Worm (Caenorhabditis elegans) whole organism, L2 larva: ENCODE measurements around the gene C17H12.11.

Experiments
- C34F6.9 ChIP-seq: fragments of 150-350 bp; optimal IDR thresholded peaks from 2 replicates; lab custom pipeline; 2014; ENCODE audit warnings: missing biosample characterization, missing genetic modification characterization
- F13H6.1 ChIP-seq: sonication (generic microtip); optimal IDR thresholded peaks from 2 replicates; lab custom pipeline; 2016; ENCODE audit warnings: missing genetic modification characterization, missing compliant biosample characterization
- R02D3.7 ChIP-seq: fragments of 150-350 bp; optimal IDR thresholded peaks from 2 replicates; lab custom pipeline; 2014; ENCODE audit warnings: missing biosample characterization, missing genetic modification characterization
- Y55F3AM.14 ChIP-seq: fragments of 200-800 bp; sonication (Bioruptor generic); optimal IDR thresholded peaks from 2 replicates; lab custom pipeline; 2018; ENCODE audit warnings: mild to moderate bottlenecking, missing genetic modification characterization, missing compliant biosample characterization
- ZK546.5 ChIP-seq: sonication (generic microtip); optimal IDR thresholded peaks from 2 replicates; lab custom pipeline; 2017; ENCODE audit warnings: missing biosample characterization, missing genetic modification characterization
- alr-1 ChIP-seq: fragments of 150-350 bp; optimal IDR thresholded peaks from 2 replicates; lab custom pipeline; 2014; ENCODE audit warnings: missing biosample characterization, missing genetic modification characterization
- aly-2 ChIP-seq: fragments of 150-350 bp; optimal IDR thresholded peaks from 2 replicates; lab custom pipeline; 2014; ENCODE audit warnings: missing biosample characterization, missing genetic modification characterization
- ama-1 ChIP-seq: fragments of 150-350 bp; optimal IDR thresholded peaks from 2 replicates; lab custom pipeline; 2018; ENCODE audit warnings: inconsistent platforms
- blmp-1 ChIP-seq: sonication (generic microtip); optimal IDR thresholded peaks from 2 replicates; lab custom pipeline; 2017; ENCODE audit warnings: missing genetic modification characterization, mild to moderate bottlenecking, missing compliant biosample characterization, antibody characterized with exemption, moderate library complexity; ENCODE audit not compliant: insufficient read depth
- ceh-16 ChIP-seq: fragments of 150-350 bp; optimal IDR thresholded peaks from 2 replicates; lab custom pipeline; 2014; ENCODE audit warnings: missing biosample characterization, missing genetic modification characterization
- ceh-82 ChIP-seq: fragments of 150-350 bp; optimal IDR thresholded peaks from 2 replicates; lab custom pipeline; 2014; ENCODE audit warnings: missing biosample characterization, missing genetic modification characterization
- crh-2 ChIP-seq: sonication (generic microtip); optimal IDR thresholded peaks from 2 replicates; lab custom pipeline; 2017; ENCODE audit warnings: missing biosample characterization, missing genetic modification characterization
- dmd-4 ChIP-seq: sonication (generic microtip); optimal IDR thresholded peaks from 2 replicates; lab custom pipeline; 2017; ENCODE audit warnings: missing biosample characterization, missing genetic modification characterization
- elt-1 ChIP-seq: fragments of 150-350 bp; optimal IDR thresholded peaks from 2 replicates; lab custom pipeline; 2014; ENCODE audit warnings: missing biosample characterization, missing genetic modification characterization
- elt-3 ChIP-seq: sonication (generic microtip); optimal IDR thresholded peaks from 2 replicates; lab custom pipeline; 2017; ENCODE audit warnings: missing biosample characterization, missing genetic modification characterization
- fos-1 ChIP-seq: fragments of 150-350 bp; optimal IDR thresholded peaks from 2 replicates; lab custom pipeline; 2014; ENCODE audit warnings: missing biosample characterization, missing genetic modification characterization
- lin-11 ChIP-seq: fragments of 150-350 bp; sonication (generic microtip); optimal IDR thresholded peaks from 2 replicates; lab custom pipeline; 2014; ENCODE audit warnings: missing biosample characterization, missing genetic modification characterization, inconsistent platforms, mixed read lengths
- lin-13 ChIP-seq: fragments of 150-350 bp; optimal IDR thresholded peaks from 2 replicates; lab custom pipeline; 2014; ENCODE audit warnings: missing biosample characterization, missing genetic modification reagents, missing genetic modification characterization
- lin-39 ChIP-seq: fragments of 150-350 bp; optimal IDR thresholded peaks from 2 replicates; lab custom pipeline; 2014; ENCODE audit warnings: missing biosample characterization, missing genetic modification reagents, missing genetic modification characterization
- lsy-2 ChIP-seq, 2 experiments: fragments of 150-350 bp in 1 of 2; sonication (generic microtip) in 1 of 2; optimal IDR thresholded peaks; 2 replicates each; lab custom pipeline; 2014 to 2017; ENCODE audit warnings: missing biosample characterization in 2 of 2, missing genetic modification characterization in 2 of 2
- mab-5 ChIP-seq: fragments of 150-350 bp; optimal IDR thresholded peaks from 2 replicates; lab custom pipeline; 2014; ENCODE audit warnings: missing biosample characterization, missing genetic modification characterization
- mbf-1 ChIP-seq: sonication (generic microtip); optimal IDR thresholded peaks from 2 replicates; lab custom pipeline; 2017; ENCODE audit warnings: missing biosample characterization, missing genetic modification characterization
- mdl-1 ChIP-seq, 2 experiments: fragments of 150-350 bp in 1 of 2; sonication (generic microtip) in 1 of 2; optimal IDR thresholded peaks; 2 replicates each; lab custom pipeline; 2017; ENCODE audit warnings: missing biosample characterization in 2 of 2, missing genetic modification characterization in 2 of 2
- nhr-11 ChIP-seq: fragments of 150-350 bp; optimal IDR thresholded peaks from 2 replicates; lab custom pipeline; 2014; ENCODE audit warnings: missing biosample characterization, missing genetic modification characterization
- nhr-12 ChIP-seq: fragments of 150-350 bp; optimal IDR thresholded peaks from 2 replicates; lab custom pipeline; 2014; ENCODE audit warnings: missing biosample characterization, missing genetic modification characterization
- nhr-129 ChIP-seq: fragments of 150-350 bp; optimal IDR thresholded peaks from 2 replicates; lab custom pipeline; 2014; ENCODE audit warnings: missing biosample characterization, missing genetic modification characterization
- nhr-21 ChIP-seq: fragments of 150-350 bp; optimal IDR thresholded peaks from 2 replicates; lab custom pipeline; 2014; ENCODE audit warnings: missing biosample characterization, missing genetic modification characterization
- nhr-23 ChIP-seq: fragments of 150-350 bp; optimal IDR thresholded peaks from 2 replicates; lab custom pipeline; 2014; ENCODE audit warnings: missing biosample characterization, missing genetic modification reagents, missing genetic modification characterization
- nhr-237 ChIP-seq: fragments of 150-350 bp; optimal IDR thresholded peaks from 2 replicates; lab custom pipeline; 2014; ENCODE audit warnings: missing biosample characterization, missing genetic modification characterization
- nhr-25 ChIP-seq: fragments of 150-350 bp; sonication (generic microtip); optimal IDR thresholded peaks from 3 replicates; lab custom pipeline; 2014; ENCODE audit warnings: missing biosample characterization, missing genetic modification characterization
- nhr-6 ChIP-seq: fragments of 150-350 bp; optimal IDR thresholded peaks from 2 replicates; lab custom pipeline; 2014; ENCODE audit warnings: missing biosample characterization, missing genetic modification characterization
- nhr-77 ChIP-seq: fragments of 150-350 bp; optimal IDR thresholded peaks from 2 replicates; lab custom pipeline; 2014; ENCODE audit warnings: missing biosample characterization, missing genetic modification characterization
- peb-1 ChIP-seq: fragments of 150-350 bp; optimal IDR thresholded peaks from 2 replicates; lab custom pipeline; 2014; ENCODE audit warnings: missing biosample characterization, missing genetic modification characterization
- sem-4 ChIP-seq: fragments of 150-350 bp; optimal IDR thresholded peaks from 2 replicates; lab custom pipeline; 2014; ENCODE audit warnings: missing biosample characterization, missing genetic modification reagents, missing genetic modification characterization
- sma-3 ChIP-seq: sonication (generic microtip); optimal IDR thresholded peaks from 2 replicates; lab custom pipeline; 2016; ENCODE audit warnings: missing genetic modification reagents, missing genetic modification characterization, missing compliant biosample characterization
- sma-9 ChIP-seq, 2 experiments: fragments of 150-350 bp in 1 of 2; sonication (generic microtip) in 1 of 2; optimal IDR thresholded peaks; 2 replicates each; lab custom pipeline; 2014 to 2016; ENCODE audit warnings: missing genetic modification characterization in 2 of 2, mild to moderate bottlenecking in 1 of 2, missing biosample characterization in 1 of 2, missing compliant biosample characterization in 1 of 2, missing genetic modification reagents in 1 of 2, moderate library complexity in 1 of 2
- snpc-4 ChIP-seq: fragments of 150-350 bp; optimal IDR thresholded peaks from 2 replicates; lab custom pipeline; 2014; ENCODE audit warnings: missing biosample characterization, missing genetic modification characterization
- unc-39 ChIP-seq: fragments of 150-350 bp; optimal IDR thresholded peaks from 2 replicates; lab custom pipeline; 2014; ENCODE audit warnings: missing biosample characterization, missing genetic modification characterization
- unc-55 ChIP-seq: fragments of 150-350 bp; sonication (generic microtip); optimal IDR thresholded peaks from 3 replicates; lab custom pipeline; 2014; ENCODE audit warnings: missing biosample characterization, missing genetic modification reagents, missing genetic modification characterization
- unc-62 ChIP-seq: fragments of 150-350 bp; optimal IDR thresholded peaks from 2 replicates; lab custom pipeline; 2014; ENCODE audit warnings: missing biosample characterization, missing genetic modification reagents, missing genetic modification characterization
- zag-1 ChIP-seq: fragments of 150-350 bp; optimal IDR thresholded peaks from 2 replicates; lab custom pipeline; 2014; ENCODE audit warnings: missing biosample characterization, missing genetic modification characterization
- ztf-1 ChIP-seq: fragments of 200-800 bp; sonication (Bioruptor generic); conservative IDR thresholded peaks from 2 replicates; pipeline ENCODE4 v1.3.6; 2022; ENCODE audit warnings: missing genetic modification characterization, missing compliant biosample characterization
- ztf-11 ChIP-seq: sonication (generic microtip); optimal IDR thresholded peaks from 2 replicates; lab custom pipeline; 2017; ENCODE audit warnings: missing biosample characterization, missing genetic modification characterization
- ztf-4 ChIP-seq: fragments of 150-350 bp; optimal IDR thresholded peaks from 2 replicates; lab custom pipeline; 2014; ENCODE audit warnings: missing biosample characterization, missing genetic modification characterization

The C17H12.11 gene

DNA sequence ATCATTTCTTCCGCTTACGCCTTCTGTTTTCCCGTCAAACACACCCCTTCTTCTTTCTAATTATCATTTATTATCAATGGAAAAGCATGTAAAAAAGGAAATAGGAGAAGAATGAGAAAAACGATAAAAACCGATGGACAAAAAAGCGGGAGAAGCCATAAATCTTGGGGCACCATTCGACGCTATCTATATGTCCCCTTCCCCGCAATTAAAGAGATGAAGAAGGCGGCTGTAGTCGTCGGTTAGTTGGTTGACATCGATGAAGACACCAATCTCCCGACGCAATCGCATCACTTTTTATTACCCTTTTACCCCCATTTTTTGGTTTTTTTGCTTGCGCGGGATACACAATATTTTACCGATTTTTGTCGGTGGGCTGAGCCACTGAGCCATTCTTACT is 31.4 kb downstream of the C17H12.11 start:
- TF ChIP-seq mab-5 (peak; percentile 84), nhr-237 (tag; lab: Kevin White, UChicago) (no peak), ztf-11 (tag; lab: Kevin White, UChicago) (no peak), sma-9 (GFP tag; optimal IDR thresholded peaks at IDR 0.05; lab: Kevin White, UChicago) (no peak), sma-9 (tag; optimal IDR thresholded peaks at IDR 0.05; lab: Kevin White, UChicago) (no peak), lsy-2 (tag; optimal IDR thresholded peaks at IDR 0.05; lab: Kevin White, UChicago) (no peak), sem-4 (peak; percentile 25)

- TF ChIP-seq elt-3 (tag; lab: Kevin White, UChicago) (no peak), nhr-12 (tag; lab: Kevin White, UChicago) (no peak), lin-13 (no peak), nhr-6 (tag; lab: Kevin White, UChicago) (no peak), Y55F3AM.14 (GFP tag; lab: Kevin White, UChicago) (no peak), F13H6.1 (tag; lab: Kevin White, UChicago) (no peak), lsy-2 (tag; optimal IDR thresholded peaks at IDR 0.05; lab: Kevin White, UChicago) (peak in 1 of 2 experiments; percentile 4), mdl-1 (tag; optimal IDR thresholded peaks at IDR 0.05; lab: Kevin White, UChicago) (no peak), lin-11 (tag; lab: Kevin White, UChicago) (no peak), sma-9 (GFP tag; optimal IDR thresholded peaks at IDR 0.05; lab: Kevin White, UChicago) (peak; percentile 42), sma-9 (tag; optimal IDR thresholded peaks at IDR 0.05; lab: Kevin White, UChicago) (no peak), nhr-237 (tag; lab: Kevin White, UChicago) (no peak), ama-1 (lab: Kevin White, UChicago) (no peak), peb-1 (tag; lab: Kevin White, UChicago) (no peak), C34F6.9 (tag; lab: Kevin White, UChicago) (peak; percentile 34), nhr-129 (tag; lab: Kevin White, UChicago) (no peak), unc-55 (peak; percentile 21), nhr-11 (tag; lab: Kevin White, UChicago) (no peak), unc-39 (tag; lab: Kevin White, UChicago) (no peak)
These were observed 32.5 kb downstream of the C17H12.11 start for ce11 chrIV:6834705-6835104.

ce11 chrIV:6836769-6837168 is 34.6 kb downstream of the C17H12.11 start:
- peak in 1 of 2 experiments; percentile 38 for TF ChIP-seq lsy-2 (tag; optimal IDR thresholded peaks at IDR 0.05; lab: Kevin White, UChicago)
- TF ChIP-seq nhr-6 (tag; lab: Kevin White, UChicago) = no peak
- peak; percentile 57 for TF ChIP-seq sem-4
- TF ChIP-seq crh-2 (tag; lab: Kevin White, UChicago) = peak; percentile 5

ce11 chrIV:6839091-6839522 is 36.9 kb downstream of the C17H12.11 start:
- TF ChIP-seq lin-11 (tag; lab: Kevin White, UChicago) (no peak), elt-1 (tag; lab: Kevin White, UChicago) (no peak), unc-39 (tag; lab: Kevin White, UChicago) (peak; percentile 2), ztf-4 (tag; lab: Kevin White, UChicago) (peak; percentile 55), aly-2 (tag; lab: Kevin White, UChicago) (no peak), peb-1 (tag; lab: Kevin White, UChicago) (no peak), Y55F3AM.14 (GFP tag; lab: Kevin White, UChicago) (peak; percentile 82), mab-5 (peak; percentile 79), ceh-16 (tag; lab: Kevin White, UChicago) (no peak), dmd-4 (tag; lab: Kevin White, UChicago) (no peak), sma-3 (peak; percentile 61), ZK546.5 (tag; lab: Kevin White, UChicago) (peak; percentile 15), mbf-1 (tag; lab: Kevin White, UChicago) (no peak), R02D3.7 (no peak), snpc-4 (no peak), fos-1 (tag; lab: Kevin White, UChicago) (peak; percentile 89), lin-13 (peak; percentile 72), ztf-11 (tag; lab: Kevin White, UChicago) (no peak), ztf-1 (GFP tag; lab: Robert Waterston, UW) (no peak), sma-9 (GFP tag; optimal IDR thresholded peaks at IDR 0.05; lab: Kevin White, UChicago) (peak; percentile 98), sma-9 (tag; optimal IDR thresholded peaks at IDR 0.05; lab: Kevin White, UChicago) (no peak), lsy-2 (tag; optimal IDR thresholded peaks at IDR 0.05; lab: Kevin White, UChicago) (peak; percentile 49 to 86), F13H6.1 (tag; lab: Kevin White, UChicago) (peak; percentile 95), ceh-82 (peak; percentile 65), nhr-23 (no peak), zag-1 (tag; lab: Kevin White, UChicago) (peak; percentile 92), unc-62 (peak; percentile 53), crh-2 (tag; lab: Kevin White, UChicago) (peak; percentile 88), nhr-25 (no peak), unc-55 (peak; percentile 94), nhr-12 (tag; lab: Kevin White, UChicago) (no peak), lin-39 (no peak), elt-3 (tag; lab: Kevin White, UChicago) (no peak), nhr-77 (tag; lab: Kevin White, UChicago) (no peak), blmp-1 (tag; lab: Kevin White, UChicago) (peak; percentile 41), alr-1 (tag; lab: Kevin White, UChicago) (no peak), nhr-11 (tag; lab: Kevin White, UChicago) (no peak), nhr-21 (no peak), C34F6.9 (tag; lab: Kevin White, UChicago) (peak; percentile 96), nhr-6 (tag; lab: Kevin White, UChicago) (peak; percentile 79)
